Worm (Caenorhabditis elegans): Measurements from ENCODE around the gene ets-4.

DNA sequence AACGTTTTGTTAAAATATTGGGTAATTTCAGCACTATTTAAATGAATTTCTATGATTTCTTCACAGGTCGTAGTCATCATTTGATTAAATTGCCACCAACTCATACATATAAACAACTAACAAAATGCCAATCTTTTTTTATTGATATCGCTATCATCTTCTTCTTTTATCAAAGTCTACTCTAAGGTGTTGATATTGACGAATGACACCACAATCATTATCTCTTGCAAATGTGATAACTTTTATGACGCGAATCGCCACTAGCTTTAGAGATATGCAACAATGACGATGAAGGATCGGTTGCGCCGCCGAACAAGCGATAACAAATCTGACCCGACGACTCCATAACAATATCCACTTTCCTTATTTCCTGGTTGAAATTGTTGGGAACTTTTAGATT is 4.2 kb upstream of the ets-4 start:
- TF ChIP-seq Y22D7AL.16 (tag; optimal IDR thresholded peaks at IDR 0.05) (no peak), pha-4 (tag; optimal IDR thresholded peaks at IDR 0.05) (no peak), dmd-4 (tag; optimal IDR thresholded peaks at IDR 0.05; ENCODE audit: borderline replicate concordance) (no peak), pat-9 (tag; optimal IDR thresholded peaks at IDR 0.05) (no peak), rnt-1 (tag; optimal IDR thresholded peaks at IDR 0.05) (no peak), ama-1 (optimal IDR thresholded peaks at IDR 0.05) (no peak), mec-3 (tag; optimal IDR thresholded peaks at IDR 0.05; ENCODE audit: borderline replicate concordance) (no peak), ets-4 (tag; optimal IDR thresholded peaks at IDR 0.05) (no peak), tbx-2 (tag; optimal IDR thresholded peaks at IDR 0.05) (no peak), ceh-9 (tag; optimal IDR thresholded peaks at IDR 0.05) (no peak), sox-4 (tag; optimal IDR thresholded peaks at IDR 0.05) (no peak), nhr-11 (tag; optimal IDR thresholded peaks at IDR 0.05) (no peak), ceh-24 (tag; optimal IDR thresholded peaks at IDR 0.05) (no peak)
